Worm (Caenorhabditis elegans) whole organism, L4 larva: ENCODE results near the gene R08C7.1.

ENCODE experiments used
- F26F4.8 ChIP-seq: fragments of 200-800 bp; sonication (Bioruptor generic); conservative IDR thresholded peaks from 2 replicates; pipeline ENCODE4 v1.3.6; 2022; ENCODE audit warnings: missing genetic modification characterization, missing compliant biosample characterization
- F49E8.2 ChIP-seq: sonication (generic microtip); optimal IDR thresholded peaks from 2 replicates; lab custom pipeline; 2016; ENCODE audit warnings: missing compliant biosample characterization, mild to moderate bottlenecking, missing genetic modification characterization, borderline replicate concordance
- Y75B8A.6 ChIP-seq: fragments of 200-800 bp; sonication (Bioruptor generic); IDR thresholded peaks from 2 replicates; pipeline ENCODE4 v1.3.6; 2022; ENCODE audit warnings: missing genetic modification reagents, missing genetic modification characterization, missing compliant biosample characterization
- aly-2 ChIP-seq: sonication (generic microtip); optimal IDR thresholded peaks from 2 replicates; lab custom pipeline; 2018; ENCODE audit warnings: missing biosample characterization, missing genetic modification characterization
- ama-1 ChIP-seq: fragments of 150-350 bp; optimal IDR thresholded peaks from 2 replicates; lab custom pipeline; 2014; ENCODE audit warnings: inconsistent platforms, mixed read lengths
- ceh-28 ChIP-seq: fragments of 150-350 bp; optimal IDR thresholded peaks from 2 replicates; lab custom pipeline; 2014; ENCODE audit warnings: missing biosample characterization, missing genetic modification reagents, missing genetic modification characterization
- ceh-44 ChIP-seq: fragments of 200-800 bp; sonication (Bioruptor generic); IDR thresholded peaks from 2 replicates; pipeline ENCODE4 v1.3.6; 2022; ENCODE audit warnings: missing genetic modification reagents, missing genetic modification characterization, missing compliant biosample characterization
- ceh-62 ChIP-seq: sonication (generic microtip); optimal IDR thresholded peaks from 2 replicates; lab custom pipeline; 2017; ENCODE audit warnings: missing biosample characterization, missing genetic modification characterization
- ceh-82 ChIP-seq: sonication (generic microtip); optimal IDR thresholded peaks from 2 replicates; lab custom pipeline; 2017; ENCODE audit warnings: missing biosample characterization, missing genetic modification characterization
- ces-1 ChIP-seq: fragments of 150-350 bp; sonication (generic microtip); optimal IDR thresholded peaks from 4 replicates; lab custom pipeline; 2014; ENCODE audit warnings: missing biosample characterization, missing genetic modification reagents, missing genetic modification characterization
- ctbp-1 ChIP-seq: fragments of 200-800 bp; sonication (Bioruptor generic); IDR thresholded peaks from 2 replicates; pipeline ENCODE4 v1.3.6; 2022; ENCODE audit warnings: missing genetic modification reagents, missing genetic modification characterization, missing compliant biosample characterization
- daf-16 ChIP-seq, 3 experiments: sonication (generic microtip); optimal IDR thresholded peaks; 2 replicates each; lab custom pipeline; 2016 to 2017; ENCODE audit warnings: missing genetic modification characterization in 3 of 3, missing genetic modification reagents in 3 of 3, mild to moderate bottlenecking in 2 of 3, missing compliant biosample characterization in 2 of 3, missing biosample characterization in 1 of 3, moderate library complexity in 1 of 3
- dmd-6 ChIP-seq: fragments of 200-800 bp; sonication (Bioruptor generic); IDR thresholded peaks from 2 replicates; pipeline ENCODE4 v1.3.6; 2022; ENCODE audit warnings: missing genetic modification reagents, missing genetic modification characterization, missing compliant biosample characterization
- dve-1 ChIP-seq: sonication (generic microtip); optimal IDR thresholded peaks from 2 replicates; lab custom pipeline; 2017; ENCODE audit warnings: antibody characterized with exemption, mild to moderate bottlenecking, missing genetic modification characterization, missing compliant biosample characterization; ENCODE audit not compliant: insufficient read depth
- egl-43 ChIP-seq: fragments of 200-800 bp; sonication (Bioruptor generic); IDR thresholded peaks from 2 replicates; pipeline ENCODE4 v1.3.6; 2022; ENCODE audit warnings: missing genetic modification reagents, missing genetic modification characterization, missing compliant biosample characterization
- hif-1 ChIP-seq, 2 experiments: sonication (generic microtip); optimal IDR thresholded peaks; 2 replicates each; lab custom pipeline; 2016 to 2017; ENCODE audit warnings: missing compliant biosample characterization in 2 of 2, missing genetic modification characterization in 2 of 2, missing genetic modification reagents in 2 of 2, missing genotype in 2 of 2, mild to moderate bottlenecking in 1 of 2
- hlh-11 ChIP-seq: fragments of 200-800 bp; sonication (Bioruptor generic); optimal IDR thresholded peaks from 2 replicates; lab custom pipeline; 2018; ENCODE audit warnings: mild to moderate bottlenecking, missing genetic modification characterization, missing compliant biosample characterization
- hmg-1.1 ChIP-seq: fragments of 200-800 bp; sonication (Bioruptor generic); IDR thresholded peaks from 2 replicates; pipeline ENCODE4 v1.3.6; 2022; ENCODE audit warnings: missing genetic modification reagents, missing genetic modification characterization, missing compliant biosample characterization
- jun-1 ChIP-seq: fragments of 150-350 bp; optimal IDR thresholded peaks from 2 replicates; lab custom pipeline; 2014; ENCODE audit warnings: missing biosample characterization, missing genetic modification reagents, missing genetic modification characterization
- lim-7 ChIP-seq: fragments of 200-800 bp; sonication (Bioruptor generic); IDR thresholded peaks from 2 replicates; pipeline ENCODE4 v1.3.6; 2022; ENCODE audit warnings: missing genetic modification characterization, missing compliant biosample characterization
- lin-1 ChIP-seq: fragments of 200-800 bp; sonication (Bioruptor generic); IDR thresholded peaks from 2 replicates; pipeline ENCODE4 v1.3.6; 2022; ENCODE audit warnings: missing genetic modification reagents, missing genetic modification characterization, missing compliant biosample characterization
- lin-13 ChIP-seq: fragments of 150-350 bp; optimal IDR thresholded peaks from 2 replicates; lab custom pipeline; 2014; ENCODE audit warnings: missing biosample characterization, missing genetic modification reagents, missing genetic modification characterization
- lin-15B ChIP-seq: fragments of 150-350 bp; sonication (generic microtip); optimal IDR thresholded peaks from 3 replicates; lab custom pipeline; 2014; ENCODE audit warnings: missing biosample characterization, missing genetic modification characterization
- lin-38 ChIP-seq: fragments of 200-800 bp; sonication (Bioruptor generic); IDR thresholded peaks from 2 replicates; pipeline ENCODE4 v1.3.6; 2022; ENCODE audit warnings: missing genetic modification reagents, missing genetic modification characterization, missing compliant biosample characterization
- lin-39 ChIP-seq: fragments of 150-350 bp; optimal IDR thresholded peaks from 2 replicates; lab custom pipeline; 2014; ENCODE audit warnings: missing biosample characterization, missing genetic modification reagents, missing genetic modification characterization
- lir-3 ChIP-seq: sonication (generic microtip); optimal IDR thresholded peaks from 2 replicates; lab custom pipeline; 2016; ENCODE audit warnings: mild to moderate bottlenecking, missing genetic modification characterization, missing compliant biosample characterization
- lsy-2 ChIP-seq, 2 experiments: fragments of 150-350 bp in 1 of 2; sonication (generic microtip) in 1 of 2; optimal IDR thresholded peaks; 2 replicates each; lab custom pipeline; 2014 to 2017; ENCODE audit warnings: missing biosample characterization in 2 of 2, missing genetic modification characterization in 2 of 2
- madf-9 ChIP-seq: fragments of 200-800 bp; sonication (Bioruptor generic); conservative IDR thresholded peaks from 2 replicates; pipeline ENCODE4 v1.3.6; 2022; ENCODE audit warnings: missing genetic modification reagents, missing genetic modification characterization, missing compliant biosample characterization
- mep-1 ChIP-seq: fragments of 150-350 bp; sonication (generic microtip); optimal IDR thresholded peaks from 3 replicates; lab custom pipeline; 2014; ENCODE audit warnings: missing biosample characterization, missing genetic modification characterization
- mes-2 ChIP-seq: sonication (generic microtip); optimal IDR thresholded peaks from 2 replicates; lab custom pipeline; 2016; ENCODE audit warnings: missing genotype, mild to moderate bottlenecking, missing genetic modification characterization, missing compliant biosample characterization; ENCODE audit not compliant: poor library complexity, severe bottlenecking
- mxl-3 ChIP-seq: fragments of 200-800 bp; sonication (Bioruptor generic); optimal IDR thresholded peaks from 2 replicates; lab custom pipeline; 2018; ENCODE audit warnings: mild to moderate bottlenecking, missing genetic modification characterization, missing compliant biosample characterization
- nhr-11 ChIP-seq: fragments of 150-350 bp; optimal IDR thresholded peaks from 2 replicates; lab custom pipeline; 2014; ENCODE audit warnings: missing biosample characterization, missing genetic modification characterization
- nhr-25 ChIP-seq: sonication (generic microtip); optimal IDR thresholded peaks from 2 replicates; lab custom pipeline; 2017; ENCODE audit warnings: missing genetic modification characterization, mild to moderate bottlenecking, missing compliant biosample characterization, antibody characterized with exemption, moderate library complexity, borderline replicate concordance; ENCODE audit not compliant: insufficient read depth
- nhr-28 ChIP-seq: fragments of 150-350 bp; optimal IDR thresholded peaks from 2 replicates; lab custom pipeline; 2014; ENCODE audit warnings: missing biosample characterization, missing genetic modification characterization
- nhr-42 ChIP-seq: fragments of 200-800 bp; sonication (Bioruptor generic); IDR thresholded peaks from 2 replicates; pipeline ENCODE4 v1.3.6; 2022; ENCODE audit warnings: missing genetic modification characterization, missing compliant biosample characterization
- nhr-48 ChIP-seq: sonication (generic microtip); optimal IDR thresholded peaks from 2 replicates; lab custom pipeline; 2016; ENCODE audit warnings: mild to moderate bottlenecking, missing genetic modification characterization, missing compliant biosample characterization
- nhr-6 ChIP-seq: fragments of 150-350 bp; optimal IDR thresholded peaks from 2 replicates; lab custom pipeline; 2014; ENCODE audit warnings: missing biosample characterization, missing genetic modification characterization
- rbr-2 ChIP-seq: sonication (generic microtip); optimal IDR thresholded peaks from 2 replicates; lab custom pipeline; 2016; ENCODE audit warnings: missing genotype, missing genetic modification characterization, missing compliant biosample characterization
- saeg-2 ChIP-seq: fragments of 200-800 bp; sonication (Bioruptor generic); IDR thresholded peaks from 2 replicates; pipeline ENCODE4 v1.3.6; 2022; ENCODE audit warnings: missing genetic modification reagents, missing genetic modification characterization, missing compliant biosample characterization
- sdz-12 ChIP-seq: fragments of 200-800 bp; sonication (Bioruptor generic); optimal IDR thresholded peaks from 2 replicates; lab custom pipeline; 2018; ENCODE audit warnings: mild to moderate bottlenecking, missing genetic modification characterization, missing compliant biosample characterization
- set-16 ChIP-seq: fragments of 200-800 bp; sonication (Bioruptor generic); IDR thresholded peaks from 2 replicates; pipeline ENCODE4 v1.3.6; 2022; ENCODE audit warnings: missing genetic modification reagents, missing genetic modification characterization, missing compliant biosample characterization
- skn-1 ChIP-seq: fragments of 150-350 bp; optimal IDR thresholded peaks from 2 replicates; lab custom pipeline; 2014; ENCODE audit warnings: missing biosample characterization, missing genetic modification characterization
- snpc-1.2 ChIP-seq: fragments of 200-800 bp; sonication (Bioruptor generic); IDR thresholded peaks from 2 replicates; pipeline ENCODE4 v1.3.6; 2022; ENCODE audit warnings: missing genetic modification reagents, missing genetic modification characterization, missing compliant biosample characterization
- spr-1 ChIP-seq: sonication (generic microtip); optimal IDR thresholded peaks from 2 replicates; lab custom pipeline; 2016; ENCODE audit warnings: mild to moderate bottlenecking, missing genetic modification characterization, missing compliant biosample characterization
- tra-1 ChIP-seq: fragments of 200-800 bp; sonication (Bioruptor generic); IDR thresholded peaks from 2 replicates; pipeline ENCODE4 v1.3.6; 2022; ENCODE audit warnings: missing genetic modification reagents, missing genetic modification characterization, missing compliant biosample characterization
- unc-39 ChIP-seq: sonication (generic microtip); optimal IDR thresholded peaks from 2 replicates; lab custom pipeline; 2017; ENCODE audit warnings: missing biosample characterization, missing genetic modification characterization
- unc-62 ChIP-seq, 3 experiments: fragments of 150-350 bp in 1 of 3; sonication (generic microtip); optimal IDR thresholded peaks in 2 of 3; peaks in 1 of 3; 1 replicate in 1 of 3; 2 replicates in 2 of 3; lab custom pipeline; 2014 to 2017; ENCODE audit warnings: missing biosample characterization in 3 of 3, missing genetic modification characterization in 3 of 3, missing genetic modification reagents in 3 of 3, missing genotype in 1 of 3

Gene R08C7.1

ce11 chrIV:4405126-4405525, 46.5 kb upstream of the R08C7.1 start, which contains the start of gene Y24D9A.7 (continued):
- TF ChIP-seq egl-43 (no peak), F49E8.2 (tag; lab: Kevin White, UChicago) (no peak), lin-39 (tag; lab: Kevin White, UChicago) (no peak), lsy-2 (tag; optimal IDR thresholded peaks at IDR 0.05; lab: Kevin White, UChicago) (peak in 1 of 2 experiments; percentile 29), snpc-1.2 (GFP tag; lab: Robert Waterston, UW) (no peak), lin-15B (tag; lab: Kevin White, UChicago) (no peak), sdz-12 (no peak), nhr-25 (tag; lab: Kevin White, UChicago) (no peak), lin-13 (GFP tag; lab: Kevin White, UChicago) (no peak), mes-2 (tag; lab: Kevin White, UChicago) (no peak), lir-3 (tag; lab: Kevin White, UChicago) (no peak), unc-62 (GFP tag; optimal IDR thresholded peaks at IDR 0.05 in 1 of 2; lab: Kevin White, UChicago) (no peak), unc-62 (tag; optimal IDR thresholded peaks at IDR 0.05; lab: Kevin White, UChicago) (no peak), skn-1 (tag; lab: Kevin White, UChicago) (no peak), madf-9 (no peak), ctbp-1 (no peak), F26F4.8 (GFP tag; lab: Robert Waterston, UW) (no peak), lim-7 (GFP tag; lab: Robert Waterston, UW) (no peak), rbr-2 (tag; lab: Kevin White, UChicago) (no peak), spr-1 (no peak), ceh-28 (tag; lab: Kevin White, UChicago) (no peak), aly-2 (no peak), saeg-2 (no peak), ceh-82 (no peak), Y75B8A.6 (GFP tag; lab: Robert Waterston, UW) (no peak), lin-38 (no peak), ceh-44 (GFP tag; lab: Robert Waterston, UW) (no peak)

DNA sequence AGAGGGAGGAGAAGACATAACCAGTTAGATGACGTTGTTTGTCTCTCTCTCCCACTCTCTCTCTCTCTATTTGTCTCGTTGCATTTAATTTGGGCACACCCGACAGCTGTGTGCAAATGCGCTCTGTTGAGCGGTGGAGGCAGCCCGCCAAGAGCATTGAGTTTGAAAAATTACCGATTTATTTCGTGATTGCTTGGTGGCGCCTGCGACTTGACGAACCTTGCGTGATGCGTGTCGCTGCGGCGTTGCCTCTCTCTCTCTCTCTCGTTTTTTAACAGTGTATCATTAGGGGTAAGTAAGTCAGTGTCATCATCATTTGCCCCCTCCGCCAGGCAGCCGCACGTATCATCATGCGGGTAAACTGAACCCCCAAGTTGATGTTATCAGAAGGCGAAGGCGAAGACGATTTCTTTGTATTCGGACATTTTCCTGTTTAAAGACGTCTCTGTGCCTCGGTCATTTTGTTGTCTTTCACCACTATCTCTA, 45.6 kb upstream of the R08C7.1 start:
- peak; percentile 41 for TF ChIP-seq mxl-3 (GFP tag; lab: Kevin White, UChicago)
- no peak for TF ChIP-seq daf-16 (GFP tag; optimal IDR thresholded peaks at IDR 0.05; lab: Kevin White, UChicago)
- TF ChIP-seq daf-16 (tag; optimal IDR thresholded peaks at IDR 0.05; lab: Kevin White, UChicago): peak; percentile 80
- TF ChIP-seq egl-43: peak; percentile 61; the same call in 1 of the 2 replicates
- peak; percentile 59 for TF ChIP-seq nhr-48
- TF ChIP-seq rbr-2 (tag; lab: Kevin White, UChicago): peak; percentile 70
- peak; percentile 67 for TF ChIP-seq dmd-6 (GFP tag; lab: Robert Waterston, UW)
- peak in 1 of 2 experiments; percentile 100 for TF ChIP-seq unc-62 (GFP tag; optimal IDR thresholded peaks at IDR 0.05 in 1 of 2; lab: Kevin White, UChicago)
- no peak for TF ChIP-seq unc-62 (tag; optimal IDR thresholded peaks at IDR 0.05; lab: Kevin White, UChicago)
- no peak for TF ChIP-seq ces-1 (GFP tag; lab: Kevin White, UChicago)
- TF ChIP-seq mep-1: peak; percentile 84
- peak; percentile 58 for TF ChIP-seq sdz-12
- TF ChIP-seq nhr-42: no peak
- peak; percentile 40 for TF ChIP-seq ama-1 (lab: Kevin White, UChicago)
- TF ChIP-seq jun-1 (tag; lab: Kevin White, UChicago): peak; percentile 3
- peak; percentile 90 for TF ChIP-seq hlh-11 (tag; lab: Kevin White, UChicago)
- no peak; the same call in 1 of the 2 replicates for TF ChIP-seq tra-1 (GFP tag; lab: Robert Waterston, UW)
- peak; percentile 54 to 67 for TF ChIP-seq lsy-2 (tag; optimal IDR thresholded peaks at IDR 0.05; lab: Kevin White, UChicago)
- no peak for TF ChIP-seq unc-39 (tag; lab: Kevin White, UChicago)
- peak; percentile 69 for TF ChIP-seq nhr-28 (tag; lab: Kevin White, UChicago)
- peak; percentile 79 for TF ChIP-seq lin-1
- TF ChIP-seq nhr-25 (tag; lab: Kevin White, UChicago): peak; percentile 8
- no peak for TF ChIP-seq skn-1 (tag; lab: Kevin White, UChicago)
- TF ChIP-seq set-16 (GFP tag; lab: Robert Waterston, UW): peak; percentile 53
- no peak for TF ChIP-seq ceh-62
- 0 out of 2 replicates have a peak, but pooled peaks have one; percentile 57 for TF ChIP-seq madf-9
- TF ChIP-seq nhr-11 (tag; lab: Kevin White, UChicago): peak; percentile 42
- TF ChIP-seq nhr-6 (tag; lab: Kevin White, UChicago): peak; percentile 44
- peak; percentile 84 for TF ChIP-seq dve-1 (tag; lab: Kevin White, UChicago)
- TF ChIP-seq hif-1 (tag; optimal IDR thresholded peaks at IDR 0.05; lab: Kevin White, UChicago): peak in 1 of 2 experiments; percentile 73
- peak; percentile 45 for TF ChIP-seq hmg-1.1 (GFP tag; lab: Robert Waterston, UW)
- TF ChIP-seq lim-7 (GFP tag; lab: Robert Waterston, UW): no peak
- 0 out of 2 replicates have a peak, but pooled peaks have one; percentile 44 for TF ChIP-seq ceh-44 (GFP tag; lab: Robert Waterston, UW)
